Fruit fly (Drosophila melanogaster) whole organism, embryonic: Measurements from ENCODE around the gene lectin-24A.
A peak's percentile ranks its signal among the peaks of the same experiment; 100 is the strongest.

Experiments
- ATbp ChIP-seq: fragments of 200-800 bp; sonication (Bioruptor generic); optimal IDR thresholded peaks from 2 replicates; lab custom pipeline; 2017; ENCODE audit warnings: missing biosample characterization, mild to moderate bottlenecking, missing genetic modification characterization, missing genetic modification reagents
- B-H2 ChIP-seq: fragments of 200-800 bp; sonication (Bioruptor generic); optimal IDR thresholded peaks from 2 replicates; lab custom pipeline; 2018; ENCODE audit warnings: missing biosample characterization, mild to moderate bottlenecking, missing genetic modification characterization
- Bteb2 ChIP-seq: fragments of 200-800 bp; sonication (Bioruptor generic); optimal IDR thresholded peaks from 2 replicates; lab custom pipeline; 2016; ENCODE audit warnings: missing biosample characterization, missing genetic modification characterization
- CG10209 ChIP-seq: fragments of 200-800 bp; sonication (Bioruptor generic); optimal IDR thresholded peaks from 3 replicates; lab custom pipeline; 2017; ENCODE audit warnings: missing biosample characterization, mild to moderate bottlenecking, missing genetic modification characterization, missing genetic modification reagents
- CG1024 ChIP-seq: fragments of 200-800 bp; sonication (Bioruptor generic); IDR thresholded peaks from 2 replicates; pipeline ENCODE4 v1.3.6; 2022; ENCODE audit warnings: missing biosample characterization, missing genetic modification characterization
- CG10431 ChIP-seq: fragments of 200-800 bp; sonication (Bioruptor generic); optimal IDR thresholded peaks from 3 replicates; lab custom pipeline; 2018; ENCODE audit warnings: missing biosample characterization, mild to moderate bottlenecking, missing genetic modification characterization
- CG11504 ChIP-seq: fragments of 200-800 bp; sonication (Bioruptor generic); optimal IDR thresholded peaks from 3 replicates; lab custom pipeline; 2019; ENCODE audit warnings: missing biosample characterization, mild to moderate bottlenecking, missing genetic modification characterization, moderate library complexity
- CG12391 ChIP-seq: fragments of 200-800 bp; sonication (Bioruptor generic); optimal IDR thresholded peaks from 3 replicates; lab custom pipeline; 2018; ENCODE audit warnings: missing biosample characterization, mild to moderate bottlenecking, missing genetic modification characterization, moderate library complexity
- CG12942 ChIP-seq: fragments of 200-800 bp; sonication (Bioruptor generic); optimal IDR thresholded peaks from 3 replicates; lab custom pipeline; 2016; ENCODE audit warnings: missing biosample characterization, missing genetic modification characterization
- CG13424 ChIP-seq: fragments of 200-800 bp; sonication (Bioruptor generic); optimal IDR thresholded peaks from 2 replicates; lab custom pipeline; 2019; ENCODE audit warnings: missing biosample characterization, mild to moderate bottlenecking, missing genetic modification characterization, moderate library complexity
- CG13894 ChIP-seq: fragments of 200-800 bp; sonication (Bioruptor generic); optimal IDR thresholded peaks from 3 replicates; lab custom pipeline; 2018; ENCODE audit warnings: missing biosample characterization, mild to moderate bottlenecking, missing genetic modification characterization, moderate library complexity
- CG1529 ChIP-seq: fragments of 200-800 bp; sonication (Bioruptor generic); optimal IDR thresholded peaks from 3 replicates; lab custom pipeline; 2018; ENCODE audit warnings: missing biosample characterization, missing genetic modification characterization
- CG1602 ChIP-seq: fragments of 200-800 bp; sonication (Bioruptor generic); optimal IDR thresholded peaks from 3 replicates; lab custom pipeline; 2016; ENCODE audit warnings: missing biosample characterization, missing genetic modification characterization
- CG1603 ChIP-seq: fragments of 200-800 bp; sonication (Bioruptor generic); optimal IDR thresholded peaks from 2 replicates; lab custom pipeline; 2019; ENCODE audit warnings: missing biosample characterization, mild to moderate bottlenecking, missing genetic modification characterization, moderate library complexity
- CG16779 ChIP-seq: fragments of 200-800 bp; sonication (Bioruptor generic); IDR thresholded peaks from 2 replicates; pipeline ENCODE4 v1.3.6; 2022; ENCODE audit warnings: missing biosample characterization, missing genetic modification characterization
- CG17186 ChIP-seq: fragments of 200-800 bp; sonication (Bioruptor generic); optimal IDR thresholded peaks from 3 replicates; lab custom pipeline; 2017; ENCODE audit warnings: missing biosample characterization, missing genetic modification reagents, missing genetic modification characterization
- CG18476 ChIP-seq: fragments of 200-800 bp; sonication (Bioruptor generic); optimal IDR thresholded peaks from 2 replicates; lab custom pipeline; 2016; ENCODE audit warnings: missing biosample characterization, mild to moderate bottlenecking, missing genetic modification characterization
- CG32767 ChIP-seq: fragments of 200-800 bp; sonication (Bioruptor generic); IDR thresholded peaks from 2 replicates; pipeline ENCODE4 v1.3.6; 2022; ENCODE audit warnings: missing biosample characterization, missing genetic modification characterization
- CG32772 ChIP-seq: fragments of 200-800 bp; sonication (Bioruptor generic); IDR thresholded peaks from 2 replicates; pipeline ENCODE4 v1.3.6; 2022; ENCODE audit warnings: missing biosample characterization, missing genetic modification characterization
- CG34422 ChIP-seq: fragments of 200-800 bp; sonication (Bioruptor generic); IDR thresholded peaks from 3 replicates; pipeline ENCODE4 v1.3.6; 2022; ENCODE audit warnings: missing biosample characterization, missing genetic modification characterization
- CG4424 ChIP-seq: fragments of 200-800 bp; sonication (Bioruptor generic); optimal IDR thresholded peaks from 3 replicates; lab custom pipeline; 2016; ENCODE audit warnings: missing biosample characterization, missing genetic modification characterization
- CG6854 ChIP-seq: fragments of 200-800 bp; sonication (Bioruptor generic); optimal IDR thresholded peaks from 3 replicates; lab custom pipeline; 2017; ENCODE audit warnings: missing biosample characterization, mild to moderate bottlenecking, missing genetic modification characterization
- CG8924 ChIP-seq: fragments of 200-800 bp; optimal IDR thresholded peaks from 3 replicates; lab custom pipeline; 2019; ENCODE audit warnings: missing biosample characterization, mild to moderate bottlenecking, missing genetic modification characterization, moderate library complexity
- CG8944 ChIP-seq: fragments of 200-800 bp; sonication (Bioruptor generic); optimal IDR thresholded peaks from 3 replicates; lab custom pipeline; 2016; ENCODE audit warnings: missing biosample characterization, missing genetic modification characterization
- Chrac-16 ChIP-seq: fragments of 200-800 bp; sonication (Bioruptor generic); optimal IDR thresholded peaks from 3 replicates; lab custom pipeline; 2016; ENCODE audit warnings: missing biosample characterization, missing genetic modification characterization
- D ChIP-seq, 2 experiments: fragments of 200-800 bp in 1 of 2; fragments of >200 bp in 1 of 2; sonication (Bioruptor generic) in 1 of 2; optimal IDR thresholded peaks; 2 replicates in 1 of 2; 3 replicates in 1 of 2; lab custom pipeline; 2017; ENCODE audit warnings: mild to moderate bottlenecking in 1 of 2, missing biosample characterization in 1 of 2, missing genetic modification characterization in 1 of 2, missing genetic modification reagents in 1 of 2
- Dp ChIP-seq: fragments of 200-800 bp; sonication (Bioruptor generic); optimal IDR thresholded peaks from 2 replicates; lab custom pipeline; 2018; ENCODE audit warnings: missing biosample characterization, mild to moderate bottlenecking, missing genetic modification characterization, moderate library complexity
- E2f1 ChIP-seq: fragments of 200-800 bp; sonication (Bioruptor generic); IDR thresholded peaks from 2 replicates; pipeline ENCODE4 v1.3.6; 2022; ENCODE audit warnings: missing biosample characterization, missing genetic modification characterization
- Ets65A ChIP-seq: fragments of 200-800 bp; sonication (Bioruptor generic); peaks from one replicate; lab custom pipeline; 2016; ENCODE audit warnings: missing biosample characterization, missing genetic modification characterization
- H2.0 ChIP-seq: fragments of 200-800 bp; sonication (Bioruptor generic); IDR thresholded peaks from 2 replicates; pipeline ENCODE4 v1.3.6; 2022; ENCODE audit warnings: missing biosample characterization, missing genetic modification characterization
- HmgD ChIP-seq: fragments of 200-800 bp; sonication (Bioruptor generic); optimal IDR thresholded peaks from 3 replicates; lab custom pipeline; 2016; ENCODE audit warnings: missing biosample characterization, missing genetic modification characterization
- Hr51 ChIP-seq, 2 experiments: fragments of 200-800 bp; sonication (Bioruptor generic); optimal IDR thresholded peaks; 2 replicates in 1 of 2; 3 replicates in 1 of 2; lab custom pipeline; 2016 to 2018; ENCODE audit warnings: missing biosample characterization in 2 of 2, missing genetic modification characterization in 2 of 2, mild to moderate bottlenecking in 1 of 2, moderate library complexity in 1 of 2
- Med ChIP-seq: fragments of 200-800 bp; sonication (Bioruptor generic); peaks from one replicate; lab custom pipeline; 2016; ENCODE audit warnings: missing biosample characterization, missing genetic modification characterization, mild to moderate bottlenecking, inconsistent platforms, moderate library complexity
- NFAT ChIP-seq: fragments of 200-800 bp; sonication (Bioruptor generic); IDR thresholded peaks from 2 replicates; pipeline ENCODE4 v1.3.6; 2022; ENCODE audit warnings: missing biosample characterization, missing genetic modification characterization
- Nf-YB ChIP-seq: fragments of 200-800 bp; sonication (Bioruptor generic); optimal IDR thresholded peaks from 3 replicates; lab custom pipeline; 2019; ENCODE audit warnings: missing biosample characterization, mild to moderate bottlenecking, missing genetic modification characterization, moderate library complexity
- Ptx1 ChIP-seq: fragments of 200-800 bp; sonication (Bioruptor generic); IDR thresholded peaks from 2 replicates; pipeline ENCODE4 v1.3.6; 2022; ENCODE audit warnings: missing biosample characterization, missing genetic modification characterization
- Sin3A ChIP-seq: fragments of >200 bp; optimal IDR thresholded peaks from 2 replicates; lab custom pipeline; 2018
- Tbp ChIP-seq: fragments of >200 bp; optimal IDR thresholded peaks from 2 replicates; lab custom pipeline; 2018; ENCODE audit warnings: missing biosample characterization, missing genetic modification characterization
- al ChIP-seq: fragments of 200-800 bp; sonication (Bioruptor generic); IDR thresholded peaks from 2 replicates; pipeline ENCODE4 v1.3.6; 2022; ENCODE audit warnings: missing biosample characterization, missing genetic modification characterization
- gfzf ChIP-seq: fragments of 200-800 bp; sonication (Bioruptor generic); optimal IDR thresholded peaks from 2 replicates; lab custom pipeline; 2016; ENCODE audit warnings: missing biosample characterization, mild to moderate bottlenecking, missing genetic modification characterization, moderate library complexity
- ham ChIP-seq: fragments of 200-800 bp; sonication (Bioruptor generic); IDR thresholded peaks from 2 replicates; pipeline ENCODE4 v1.3.6; 2022; ENCODE audit warnings: missing biosample characterization, missing genetic modification characterization
- hth ChIP-seq: fragments of >200 bp; optimal IDR thresholded peaks from 2 replicates; lab custom pipeline; 2017; ENCODE audit warnings: inconsistent platforms
- jumu ChIP-seq: fragments of 200-800 bp; sonication (Bioruptor generic); optimal IDR thresholded peaks from 3 replicates; lab custom pipeline; 2016; ENCODE audit warnings: missing biosample characterization, missing genetic modification characterization
- oc ChIP-seq: fragments of 200-800 bp; sonication (Bioruptor generic); optimal IDR thresholded peaks from 2 replicates; lab custom pipeline; 2018; ENCODE audit warnings: missing biosample characterization, mild to moderate bottlenecking, missing genetic modification characterization, moderate library complexity
- row ChIP-seq: fragments of 200-800 bp; sonication (Bioruptor generic); IDR thresholded peaks from 3 replicates; pipeline ENCODE4 v1.3.6; 2022; ENCODE audit warnings: missing biosample characterization, missing genetic modification characterization
- run ChIP-seq: fragments of 200-800 bp; sonication (Bioruptor generic); optimal IDR thresholded peaks from 3 replicates; lab custom pipeline; 2018; ENCODE audit warnings: missing biosample characterization, mild to moderate bottlenecking, missing genetic modification characterization
- sug ChIP-seq: fragments of 200-800 bp; optimal IDR thresholded peaks from 2 replicates; lab custom pipeline; 2019; ENCODE audit warnings: missing biosample characterization, mild to moderate bottlenecking, missing genetic modification characterization, moderate library complexity

Gene lectin-24A

DNA sequence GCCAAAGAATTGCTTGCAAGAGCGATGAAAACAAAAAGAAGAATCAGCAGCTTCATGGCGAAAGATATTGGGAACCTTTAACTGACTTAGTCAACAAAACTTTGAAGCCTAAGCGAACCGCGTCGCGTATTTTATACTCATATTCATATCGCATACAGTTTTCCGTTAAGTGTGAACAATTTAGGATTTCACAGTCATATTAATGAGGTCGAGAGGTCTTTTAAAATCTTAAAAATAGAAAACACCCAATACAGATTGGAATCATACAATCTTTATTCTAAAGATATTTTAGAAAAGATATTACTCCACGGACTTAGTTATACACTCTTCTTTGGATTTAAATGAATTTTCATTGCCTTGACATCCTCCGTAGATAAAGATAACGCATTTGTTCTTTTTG is 23.8 kb downstream of the lectin-24A start, which contains the start of gene Acp24A4:
Gene Acp24A4, minus strand, starts transcription at position 101 of the 400 bp plus-strand sequence.
- TF ChIP-seq sug (no peak), CG1602 (GFP tag; lab: Kevin White, UChicago) (no peak), row (GFP tag; lab: Robert Waterston, UW) (no peak), CG32767 (GFP tag; lab: Robert Waterston, UW) (no peak), CG8944 (GFP tag; lab: Kevin White, UChicago) (no peak), Ptx1 (GFP tag; lab: Robert Waterston, UW) (no peak), CG6854 (GFP tag; lab: Kevin White, UChicago) (no peak), CG12391 (no peak), Sin3A (no peak), HmgD (GFP tag; lab: Kevin White, UChicago) (no peak), Nf-YB (GFP tag; lab: Kevin White, UChicago) (no peak), CG32772 (GFP tag; lab: Robert Waterston, UW) (no peak), CG12942 (GFP tag; lab: Kevin White, UChicago) (no peak), H2.0 (no peak), Hr51 (GFP tag; optimal IDR thresholded peaks at IDR 0.05; lab: Kevin White, UChicago) (no peak), CG10209 (GFP tag; lab: Kevin White, UChicago) (no peak), Bteb2 (GFP tag; lab: Kevin White, UChicago) (no peak), CG18476 (no peak), D (optimal IDR thresholded peaks at IDR 0.05; lab: Kevin White, UChicago) (no peak), D (GFP tag; optimal IDR thresholded peaks at IDR 0.05; lab: Kevin White, UChicago) (no peak)

DNA sequence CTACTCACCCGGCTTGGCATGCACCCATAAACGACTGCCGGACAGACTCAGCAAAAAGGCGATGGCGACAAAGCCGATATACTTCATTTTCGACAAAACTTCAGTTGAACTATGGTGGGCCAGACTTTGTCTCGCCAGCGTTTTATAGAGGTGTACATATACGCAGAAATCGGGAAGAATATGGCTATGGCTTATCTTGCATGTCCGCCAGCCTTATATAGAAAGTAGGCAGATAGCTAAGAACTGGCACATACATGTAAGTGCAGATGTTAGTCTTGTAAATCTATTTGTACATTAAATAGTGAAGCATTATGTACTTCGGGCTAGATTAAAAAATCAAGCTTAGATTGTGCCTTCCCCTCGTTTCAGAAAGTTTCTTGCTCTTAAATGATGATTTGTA is 24.5 kb downstream of the lectin-24A start, which contains the start of gene CG3513:
Gene CG3513, minus strand, starts transcription at position 101 of the 400 bp plus-strand sequence.
- TF ChIP-seq B-H2 (GFP tag; lab: Kevin White, UChicago) (no peak), jumu (no peak), CG1529 (GFP tag; lab: Kevin White, UChicago) (no peak), Tbp (no peak), CG4424 (GFP tag; lab: Kevin White, UChicago) (no peak), CG8924 (tag; lab: Kevin White, UChicago) (no peak), hth (lab: Kevin White, UChicago) (no peak), ham (GFP tag; lab: Robert Waterston, UW) (no peak), run (no peak), oc (tag; lab: Kevin White, UChicago) (no peak)

DNA sequence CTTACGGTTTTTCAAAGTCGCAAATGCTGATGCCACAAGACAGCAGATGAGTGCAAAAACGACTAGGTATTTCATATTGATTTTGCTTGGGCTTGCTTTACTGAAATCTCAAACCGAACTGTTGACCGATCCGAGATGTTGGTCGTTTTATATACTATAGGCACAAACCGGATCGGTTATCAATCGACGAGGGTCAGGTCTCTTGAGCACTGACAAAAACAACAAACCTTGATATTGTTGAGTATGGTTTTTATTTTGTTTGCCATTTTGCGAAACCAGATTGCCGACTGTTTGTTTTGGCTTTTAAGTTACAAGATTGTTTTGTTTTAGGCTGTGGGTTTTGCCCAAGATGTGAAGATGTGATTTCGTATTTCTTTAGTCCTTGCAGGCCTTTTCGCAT is 25.1 kb downstream of the lectin-24A start, which contains the start of gene CG16704:
Gene CG16704, minus strand, starts transcription at position 122 of the 400 bp plus-strand sequence.
- TF ChIP-seq gfzf (GFP tag; lab: Kevin White, UChicago) (no peak), CG13894 (tag; lab: Kevin White, UChicago) (no peak), al (GFP tag; lab: Robert Waterston, UW) (no peak)

DNA sequence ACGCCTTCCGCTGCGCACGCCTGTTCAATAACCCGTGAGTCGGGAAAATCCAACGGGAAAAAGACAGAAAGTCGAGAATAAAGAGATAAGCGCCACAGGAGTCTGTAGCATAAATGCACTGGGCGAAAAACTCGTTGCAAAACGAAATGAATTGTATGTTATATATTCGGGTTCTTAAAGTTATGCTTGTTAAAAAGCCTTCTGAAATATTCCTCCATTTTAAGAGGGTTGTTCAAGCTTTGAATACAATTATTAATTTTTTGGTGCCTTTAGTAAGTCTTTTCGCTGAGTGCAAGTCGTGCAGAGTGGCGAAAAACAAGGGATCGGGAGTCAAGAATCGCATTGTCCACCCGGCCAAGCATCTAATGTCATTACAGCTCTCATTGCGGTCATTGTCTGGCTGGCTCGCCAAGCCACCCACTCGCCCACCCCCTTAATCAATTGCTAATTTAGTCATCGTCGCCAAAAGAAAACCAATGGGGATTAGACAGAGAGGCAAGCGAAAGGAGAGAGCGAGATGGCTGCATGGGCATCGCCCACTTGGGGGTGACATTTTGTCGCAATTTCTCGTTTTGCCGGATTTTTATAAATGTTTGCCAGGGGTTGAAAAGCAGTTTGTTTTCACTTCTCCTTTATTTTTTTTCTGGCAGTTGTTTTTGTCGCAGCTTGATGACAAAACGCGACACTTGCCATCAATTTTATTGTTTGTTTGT is 32.3 kb downstream of the lectin-24A start:
- TF ChIP-seq CG13424 (tag; lab: Kevin White, UChicago) (no peak), CG17186 (GFP tag; lab: Kevin White, UChicago) (no peak), NFAT (GFP tag; lab: Robert Waterston, UW) (no peak), Ets65A (GFP tag; lab: Kevin White, UChicago) (peak; percentile 27), E2f1 (GFP tag; lab: Robert Waterston, UW) (no peak), CG13894 (tag; lab: Kevin White, UChicago) (no peak), ATbp (GFP tag; lab: Kevin White, UChicago) (peak; percentile 5), Med (GFP tag; lab: Kevin White, UChicago) (no peak), CG1024 (GFP tag; lab: Robert Waterston, UW) (peak; percentile 6; the same call in 1 of the 2 replicates), Chrac-16 (peak; percentile 19), CG1603 (no peak), CG10431 (no peak), Dp (no peak), CG34422 (GFP tag; lab: Robert Waterston, UW) (0 out of 3 replicates have a peak, but pooled peaks have one; percentile 26), CG16779 (no peak), CG11504 (tag; lab: Kevin White, UChicago) (no peak)
